Worm (Caenorhabditis elegans) whole organism, young adult: ENCODE results near the gene cpz-2.

Source experiments
- Y67H2A.10 ChIP-seq: fragments of 200-800 bp; sonication (Bioruptor generic); conservative IDR thresholded peaks from 2 replicates; pipeline ENCODE4 v1.3.6; 2022; ENCODE audit warnings: missing genetic modification reagents, missing genetic modification characterization, missing compliant biosample characterization
- lsl-1 ChIP-seq: fragments of 200-800 bp; sonication (Bioruptor generic); optimal IDR thresholded peaks from 2 replicates; lab custom pipeline; 2018; ENCODE audit warnings: mild to moderate bottlenecking, missing genetic modification characterization, moderate library complexity, missing compliant biosample characterization
- madf-6 ChIP-seq: fragments of 200-800 bp; sonication (Bioruptor generic); IDR thresholded peaks from 2 replicates; pipeline ENCODE4 v1.3.6; 2022; ENCODE audit warnings: missing genetic modification reagents, missing genetic modification characterization, missing compliant biosample characterization
- nhr-90 ChIP-seq: sonication (generic microtip); optimal IDR thresholded peaks from 2 replicates; lab custom pipeline; 2016; ENCODE audit warnings: missing genotype, mild to moderate bottlenecking, missing genetic modification characterization, missing compliant biosample characterization
- pha-4 ChIP-seq: fragments of 150-350 bp; sonication (generic microtip); optimal IDR thresholded peaks from 2 replicates; lab custom pipeline; 2014; ENCODE audit warnings: missing biosample characterization, missing genetic modification reagents, missing genetic modification characterization
- ztf-3 ChIP-seq: fragments of 200-800 bp; sonication (Bioruptor generic); optimal IDR thresholded peaks from 2 replicates; lab custom pipeline; 2018; ENCODE audit warnings: mild to moderate bottlenecking, missing genetic modification characterization, missing compliant biosample characterization

ce11 chrV:13390936-13391335 lies 9.9 kb downstream of the cpz-2 start:
- no peak for TF ChIP-seq madf-6 (GFP tag; lab: Robert Waterston, UW)
- TF ChIP-seq pha-4 (tag; lab: Kevin White, UChicago): no peak
- no peak for TF ChIP-seq lsl-1 (GFP tag; lab: Kevin White, UChicago)
- TF ChIP-seq nhr-90: no peak
- TF ChIP-seq ztf-3 (GFP tag; lab: Kevin White, UChicago): no peak
- no peak for TF ChIP-seq Y67H2A.10 (GFP tag; lab: Robert Waterston, UW)
